Worm (Caenorhabditis elegans) whole organism, L3 larva: ENCODE measurements around the gene F09D12.2.
"Not testable (repeated sequence)": the region's sequence is repeated elsewhere in the genome, so short reads cannot be mapped to it uniquely, and the experiment has no call there.

Source experiments
- R02D3.7 ChIP-seq: fragments of 150-350 bp; optimal IDR thresholded peaks from 2 replicates; lab custom pipeline; 2014; ENCODE audit warnings: missing biosample characterization, missing genetic modification characterization
- aly-2 ChIP-seq: fragments of 150-350 bp; optimal IDR thresholded peaks from 2 replicates; lab custom pipeline; 2014; ENCODE audit warnings: missing biosample characterization, missing genetic modification characterization
- ama-1 ChIP-seq: fragments of 150-350 bp; optimal IDR thresholded peaks from 2 replicates; lab custom pipeline; 2018
- ceh-28 ChIP-seq: fragments of 150-350 bp; optimal IDR thresholded peaks from 2 replicates; lab custom pipeline; 2014; ENCODE audit warnings: missing biosample characterization, missing genetic modification reagents, missing genetic modification characterization
- ceh-9 ChIP-seq: sonication (generic microtip); optimal IDR thresholded peaks from 2 replicates; lab custom pipeline; 2018; ENCODE audit warnings: missing biosample characterization, missing genetic modification characterization
- egl-5 ChIP-seq: fragments of 150-350 bp; optimal IDR thresholded peaks from 2 replicates; lab custom pipeline; 2017; ENCODE audit warnings: missing biosample characterization, missing genetic modification reagents, missing genetic modification characterization, inconsistent platforms
- elt-1 ChIP-seq: fragments of 150-350 bp; optimal IDR thresholded peaks from 2 replicates; lab custom pipeline; 2014; ENCODE audit warnings: missing biosample characterization, missing genetic modification characterization
- elt-3 ChIP-seq, 3 experiments: fragments of 150-350 bp in 1 of 3; sonication (generic microtip) in 2 of 3; optimal IDR thresholded peaks; 2 replicates in 2 of 3; 4 replicates in 1 of 3; lab custom pipeline; 2014 to 2017; ENCODE audit warnings: missing biosample characterization in 3 of 3, missing genetic modification characterization in 3 of 3
- fkh-2 ChIP-seq: fragments of 150-350 bp; optimal IDR thresholded peaks from 2 replicates; lab custom pipeline; 2014; ENCODE audit warnings: missing biosample characterization, missing genetic modification reagents, missing genetic modification characterization
- fos-1 ChIP-seq: fragments of 150-350 bp; optimal IDR thresholded peaks from 2 replicates; lab custom pipeline; 2014; ENCODE audit warnings: missing biosample characterization, missing genetic modification characterization
- hmg-11 ChIP-seq: sonication (generic microtip); optimal IDR thresholded peaks from 2 replicates; lab custom pipeline; 2016; ENCODE audit warnings: missing genetic modification characterization, missing compliant biosample characterization
- jun-1 ChIP-seq: fragments of 150-350 bp; optimal IDR thresholded peaks from 2 replicates; lab custom pipeline; 2014; ENCODE audit warnings: missing biosample characterization, missing genetic modification reagents, missing genetic modification characterization
- lin-39 ChIP-seq: fragments of 150-350 bp; optimal IDR thresholded peaks from 2 replicates; lab custom pipeline; 2018; ENCODE audit warnings: missing biosample characterization, missing genetic modification reagents, missing genetic modification characterization
- lsy-12 ChIP-seq: sonication (generic microtip); optimal IDR thresholded peaks from 2 replicates; lab custom pipeline; 2016; ENCODE audit warnings: mild to moderate bottlenecking, missing genetic modification characterization, missing compliant biosample characterization
- mdl-1 ChIP-seq: fragments of 150-350 bp; optimal IDR thresholded peaks from 2 replicates; lab custom pipeline; 2014; ENCODE audit warnings: missing biosample characterization, missing genetic modification characterization
- mml-1 ChIP-seq: fragments of 150-350 bp; sonication (generic microtip); optimal IDR thresholded peaks from 3 replicates; lab custom pipeline; 2014; ENCODE audit warnings: missing biosample characterization, missing genetic modification characterization
- nfya-1 ChIP-seq: sonication (generic microtip); optimal IDR thresholded peaks from 2 replicates; lab custom pipeline; 2017; ENCODE audit warnings: missing genetic modification characterization, mild to moderate bottlenecking, missing compliant biosample characterization, antibody characterized with exemption, moderate library complexity; ENCODE audit not compliant: insufficient read depth
- nhr-12 ChIP-seq: fragments of 150-350 bp; optimal IDR thresholded peaks from 2 replicates; lab custom pipeline; 2014; ENCODE audit warnings: missing biosample characterization, missing genetic modification characterization
- nhr-23 ChIP-seq: fragments of 150-350 bp; optimal IDR thresholded peaks from 2 replicates; lab custom pipeline; 2014; ENCODE audit warnings: missing biosample characterization, missing genetic modification reagents, missing genetic modification characterization
- nhr-25 ChIP-seq: sonication (generic microtip); optimal IDR thresholded peaks from 2 replicates; lab custom pipeline; 2017; ENCODE audit warnings: missing biosample characterization, missing genetic modification characterization
- nhr-28 ChIP-seq: fragments of 150-350 bp; optimal IDR thresholded peaks from 2 replicates; lab custom pipeline; 2014; ENCODE audit warnings: missing biosample characterization, missing genetic modification characterization
- nhr-67 ChIP-seq: fragments of 150-350 bp; optimal IDR thresholded peaks from 2 replicates; lab custom pipeline; 2014; ENCODE audit warnings: missing biosample characterization, missing genetic modification characterization
- nhr-76 ChIP-seq: fragments of 150-350 bp; sonication (generic microtip); optimal IDR thresholded peaks from 5 replicates; lab custom pipeline; 2014; ENCODE audit warnings: missing biosample characterization, missing genetic modification characterization
- pha-4 ChIP-seq: fragments of 150-350 bp; optimal IDR thresholded peaks from 2 replicates; lab custom pipeline; 2014; ENCODE audit warnings: missing biosample characterization, missing genetic modification reagents, missing genetic modification characterization
- pqm-1 ChIP-seq: fragments of 150-350 bp; optimal IDR thresholded peaks from 2 replicates; lab custom pipeline; 2017; ENCODE audit warnings: missing biosample characterization, missing genetic modification characterization, inconsistent platforms
- skn-1 ChIP-seq: fragments of 150-350 bp; optimal IDR thresholded peaks from 2 replicates; lab custom pipeline; 2014; ENCODE audit warnings: missing biosample characterization, missing genetic modification characterization
- tbx-2 ChIP-seq: sonication (generic microtip); optimal IDR thresholded peaks from 2 replicates; lab custom pipeline; 2016; ENCODE audit warnings: mild to moderate bottlenecking, missing genetic modification characterization, missing compliant biosample characterization
- unc-39 ChIP-seq: sonication (generic microtip); optimal IDR thresholded peaks from 4 replicates; lab custom pipeline; 2017; ENCODE audit warnings: missing biosample characterization, missing genetic modification characterization
- unc-62 ChIP-seq: fragments of 150-350 bp; sonication (generic microtip); optimal IDR thresholded peaks from 4 replicates; lab custom pipeline; 2014; ENCODE audit warnings: missing biosample characterization, missing genetic modification reagents, missing genetic modification characterization
- zag-1 ChIP-seq: fragments of 150-350 bp; optimal IDR thresholded peaks from 2 replicates; lab custom pipeline; 2014; ENCODE audit warnings: missing biosample characterization, missing genetic modification characterization
- ztf-11 ChIP-seq: fragments of 150-350 bp; optimal IDR thresholded peaks from 2 replicates; lab custom pipeline; 2014; ENCODE audit warnings: missing biosample characterization, missing genetic modification characterization

The F09D12.2 gene

ce11 chrIV:3439354-3439753 is 4.6 kb downstream of the F09D12.2 start, which contains the start of gene grd-3:
Gene grd-3, plus strand, starts transcription at chrIV:3439655.
- TF ChIP-seq elt-1 (tag; lab: Kevin White, UChicago) (peak; percentile 88), nhr-23 (tag; lab: Kevin White, UChicago) (peak; percentile 50), nhr-67 (tag; lab: Kevin White, UChicago) (no peak), nhr-25 (tag; lab: Kevin White, UChicago) (peak; percentile 78)
- TF ChIP-seq, all 47 proteins: peak for 3

ce11 chrIV:3438022-3438421 is 6.0 kb downstream of the F09D12.2 start, which contains the start of gene grd-13:
Gene grd-13, plus strand, starts transcription at chrIV:3438312.
- TF ChIP-seq ztf-11 (tag; lab: Kevin White, UChicago) (no peak), ama-1 (lab: Kevin White, UChicago) (no peak), nhr-67 (tag; lab: Kevin White, UChicago) (no peak), elt-1 (tag; lab: Kevin White, UChicago) (peak; percentile 89), pha-4 (no peak), nhr-25 (tag; lab: Kevin White, UChicago) (peak; percentile 71), unc-62 (GFP tag; lab: Kevin White, UChicago) (no peak), egl-5 (tag; lab: Kevin White, UChicago) (no peak)
- TF ChIP-seq, all 47 proteins: peak for 2

- TF ChIP-seq skn-1 (tag; lab: Kevin White, UChicago): no peak
- no peak for TF ChIP-seq elt-3 (tag; optimal IDR thresholded peaks at IDR 0.05; lab: Kevin White, UChicago)
- no peak for TF ChIP-seq nhr-25 (tag; lab: Kevin White, UChicago)
- TF ChIP-seq lin-39 (tag; lab: Kevin White, UChicago): no peak
- TF ChIP-seq mdl-1: no peak
- no peak for TF ChIP-seq ceh-9 (tag; lab: Kevin White, UChicago)
- TF ChIP-seq nfya-1 (tag; lab: Kevin White, UChicago): no peak
- TF ChIP-seq ama-1 (lab: Kevin White, UChicago): no peak
- no peak for TF ChIP-seq mml-1 (tag; lab: Kevin White, UChicago)
- TF ChIP-seq zag-1 (tag; lab: Kevin White, UChicago): no peak
- TF ChIP-seq ceh-28 (tag; lab: Kevin White, UChicago): no peak
- no peak for TF ChIP-seq tbx-2 (tag; lab: Kevin White, UChicago)
- no peak for TF ChIP-seq nhr-28 (tag; lab: Kevin White, UChicago)
- no peak for TF ChIP-seq ztf-11 (tag; lab: Kevin White, UChicago)
- TF ChIP-seq nhr-67 (tag; lab: Kevin White, UChicago): no peak
- no peak for TF ChIP-seq jun-1 (tag; lab: Kevin White, UChicago)
- TF ChIP-seq, all 47 proteins: peak for 0
These were observed 8.0 kb downstream of the F09D12.2 start, which contains the start of gene srz-32 for ce11 chrIV:3436021-3436420. Gene srz-32, plus strand, starts transcription at chrIV:3436321.

- TF ChIP-seq fkh-2 (tag; lab: Kevin White, UChicago); pha-4; hmg-11: not testable (repeated sequence)
- TF ChIP-seq, all 47 proteins: peak for 0; not testable (repeated sequence) for 47
These were observed 10.6 kb downstream of the F09D12.2 start, which contains the start of gene C04C3.7 for ce11 chrIV:3433387-3433786. Gene C04C3.7, minus strand, starts transcription at chrIV:3433487.

- TF ChIP-seq fos-1 (tag; lab: Kevin White, UChicago): no peak
- no peak for TF ChIP-seq mdl-1
- TF ChIP-seq tbx-2 (tag; lab: Kevin White, UChicago): no peak
- no peak for TF ChIP-seq nhr-28 (tag; lab: Kevin White, UChicago)
- no peak for TF ChIP-seq mml-1 (tag; lab: Kevin White, UChicago)
- TF ChIP-seq lsy-12 (tag; lab: Kevin White, UChicago): no peak
- TF ChIP-seq nhr-76 (tag; lab: Kevin White, UChicago): no peak
- TF ChIP-seq nhr-23 (tag; lab: Kevin White, UChicago): no peak
- TF ChIP-seq aly-2 (tag; lab: Kevin White, UChicago): no peak
- no peak for TF ChIP-seq pqm-1 (tag; lab: Kevin White, UChicago)
- no peak for TF ChIP-seq elt-1 (tag; lab: Kevin White, UChicago)
- no peak for TF ChIP-seq elt-3 (tag; optimal IDR thresholded peaks at IDR 0.05; lab: Kevin White, UChicago)
- TF ChIP-seq pha-4: no peak
These were observed 15.5 kb downstream of the F09D12.2 start, which contains the start of the genes C04C3.9 and srz-60 for ce11 chrIV:3428434-3428950. Gene C04C3.9, minus strand, starts transcription at chrIV:3428534. Gene srz-60, plus strand, starts transcription at chrIV:3428900.

ce11 chrIV:3422516-3422915 is 21.5 kb downstream of the F09D12.2 start, which contains the start of gene C04C3.6:
Gene C04C3.6, minus strand, starts transcription at chrIV:3422616.
- TF ChIP-seq aly-2 (tag; lab: Kevin White, UChicago) (no peak), R02D3.7 (no peak), nhr-76 (tag; lab: Kevin White, UChicago) (no peak), lin-39 (tag; lab: Kevin White, UChicago) (no peak), unc-39 (tag; lab: Kevin White, UChicago) (no peak), nhr-12 (no peak)
- TF ChIP-seq, all 47 proteins: peak for 0
